Worm (Caenorhabditis elegans): Measurements from ENCODE around the gene C56E10.3.

Gene C56E10.3

DNA sequence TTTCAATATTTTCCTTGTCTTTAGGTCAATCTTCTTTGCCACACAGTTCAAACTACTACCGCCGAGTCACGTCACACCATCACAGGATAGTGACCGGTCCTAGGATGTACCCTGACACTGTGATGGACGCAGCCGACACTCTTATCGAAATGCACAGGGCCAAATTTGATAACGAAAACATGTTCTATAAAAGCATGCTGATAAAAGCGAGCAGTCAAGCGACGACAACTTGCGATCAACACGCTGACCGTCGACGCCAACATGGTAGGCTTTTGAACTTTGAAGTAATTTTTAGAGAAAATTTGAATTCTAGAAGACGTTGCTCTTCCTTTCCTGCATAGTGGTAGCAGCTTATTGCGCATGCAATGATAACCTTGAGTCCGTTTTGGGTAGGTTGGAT is 38.5 kb upstream of the C56E10.3 start, which contains the start of gene cpr-6:
TSS of gene cpr-6 (plus strand) at position 217 of the 400 bp plus-strand sequence.
- TF ChIP-seq ttx-3 (tag; optimal IDR thresholded peaks at IDR 0.05) (no peak), elt-2 (tag; optimal IDR thresholded peaks at IDR 0.05) (peak; percentile 98)

DNA sequence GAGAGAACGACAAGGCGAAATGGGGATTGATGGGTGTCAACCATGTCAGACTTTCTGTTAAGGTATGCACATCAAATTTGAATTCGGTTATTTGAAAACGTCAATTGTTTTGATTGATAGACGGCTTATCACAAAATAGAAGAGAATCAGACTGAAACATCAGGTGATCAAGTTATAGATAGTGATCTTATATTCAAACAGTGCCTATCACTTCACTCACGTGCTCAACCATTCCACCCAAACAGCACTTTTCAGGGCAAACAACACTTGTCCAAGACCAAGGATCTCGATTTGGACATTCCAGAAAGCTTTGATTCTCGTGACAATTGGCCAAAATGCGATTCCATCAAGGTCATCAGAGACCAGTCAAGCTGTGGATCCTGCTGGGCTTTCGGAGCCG is 37.9 kb upstream of the C56E10.3 start:
- no peak for TF ChIP-seq nhr-11 (tag; optimal IDR thresholded peaks at IDR 0.05)
- no peak for TF ChIP-seq ceh-24 (tag; optimal IDR thresholded peaks at IDR 0.05)
- TF ChIP-seq ceh-6 (GFP tag; optimal IDR thresholded peaks at IDR 0.05): no peak
- TF ChIP-seq hlh-30 (tag; optimal IDR thresholded peaks at IDR 0.05; ENCODE audit: insufficient read depth): no peak
- TF ChIP-seq unc-55 (GFP tag; optimal IDR thresholded peaks at IDR 0.05): no peak
- no peak for TF ChIP-seq dve-1 (tag; optimal IDR thresholded peaks at IDR 0.05)
- TF ChIP-seq madf-2 (tag; optimal IDR thresholded peaks at IDR 0.05): no peak
- no peak for TF ChIP-seq syd-9 (tag; optimal IDR thresholded peaks at IDR 0.05)

DNA sequence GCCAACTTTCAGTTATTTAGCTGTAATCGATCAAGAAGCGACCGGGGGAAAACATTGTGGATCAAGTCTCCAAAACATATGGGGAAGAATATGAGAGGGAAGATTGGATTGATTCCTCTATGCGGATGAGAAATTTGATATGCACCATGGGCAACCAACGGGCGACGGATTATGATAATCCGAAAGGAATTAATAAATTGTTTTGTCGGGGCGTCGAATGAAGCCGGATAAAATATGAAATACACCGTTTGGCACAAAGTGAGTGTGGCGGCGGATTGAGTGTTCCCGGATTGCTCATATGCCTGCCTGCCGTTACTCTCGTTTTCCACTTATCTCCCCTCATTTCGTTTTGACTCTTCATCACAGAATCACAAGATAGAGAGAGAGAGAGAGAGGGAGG is 36.2 kb upstream of the C56E10.3 start:
- TF ChIP-seq fax-1 (tag; optimal IDR thresholded peaks at IDR 0.05) (no peak), Y22D7AL.16 (tag; optimal IDR thresholded peaks at IDR 0.05) (no peak), odd-2 (tag; optimal IDR thresholded peaks at IDR 0.05) (no peak), K09A11.1 (tag; optimal IDR thresholded peaks at IDR 0.05; ENCODE audit: insufficient read depth) (no peak), hlh-6 (tag; optimal IDR thresholded peaks at IDR 0.05) (no peak), sdc-2 (tag; optimal IDR thresholded peaks at IDR 0.05) (no peak), hlh-30 (tag; optimal IDR thresholded peaks at IDR 0.05; ENCODE audit: insufficient read depth) (no peak), C08G9.2 (tag; optimal IDR thresholded peaks at IDR 0.05) (no peak), che-1 (tag; optimal IDR thresholded peaks at IDR 0.05) (no peak), ceh-19 (GFP tag; optimal IDR thresholded peaks at IDR 0.05) (no peak)

DNA sequence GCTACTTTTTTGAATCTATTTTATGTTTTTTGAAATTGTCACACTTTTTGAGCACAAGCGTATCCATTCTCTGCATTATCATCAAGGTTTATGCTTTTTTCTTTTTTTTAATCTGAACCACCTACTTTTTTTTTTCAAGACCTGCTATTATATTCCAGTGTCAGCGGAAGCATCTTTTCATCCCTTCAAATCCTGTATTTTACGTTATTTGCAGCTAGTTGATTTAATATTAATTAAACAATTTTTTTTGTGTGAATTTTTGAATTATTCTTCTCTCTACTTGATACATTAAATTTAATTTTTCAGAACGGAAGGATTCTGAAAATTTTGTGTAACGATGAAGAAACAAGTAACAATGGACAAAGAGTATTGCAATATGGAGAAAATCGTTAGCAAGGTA is 35.7 kb upstream of the C56E10.3 start, which contains the start of gene C25B8.8:
TSS of gene C25B8.8 (plus strand) at position 301 of the 400 bp plus-strand sequence.
- TF ChIP-seq gmeb-2 (tag; optimal IDR thresholded peaks at IDR 0.05) (no peak), sox-4 (tag; optimal IDR thresholded peaks at IDR 0.05) (no peak), K09A11.1 (tag; optimal IDR thresholded peaks at IDR 0.05; ENCODE audit: insufficient read depth) (no peak), zip-5 (tag; optimal IDR thresholded peaks at IDR 0.05) (no peak), mec-3 (tag; optimal IDR thresholded peaks at IDR 0.05; ENCODE audit: borderline replicate concordance) (no peak)

DNA sequence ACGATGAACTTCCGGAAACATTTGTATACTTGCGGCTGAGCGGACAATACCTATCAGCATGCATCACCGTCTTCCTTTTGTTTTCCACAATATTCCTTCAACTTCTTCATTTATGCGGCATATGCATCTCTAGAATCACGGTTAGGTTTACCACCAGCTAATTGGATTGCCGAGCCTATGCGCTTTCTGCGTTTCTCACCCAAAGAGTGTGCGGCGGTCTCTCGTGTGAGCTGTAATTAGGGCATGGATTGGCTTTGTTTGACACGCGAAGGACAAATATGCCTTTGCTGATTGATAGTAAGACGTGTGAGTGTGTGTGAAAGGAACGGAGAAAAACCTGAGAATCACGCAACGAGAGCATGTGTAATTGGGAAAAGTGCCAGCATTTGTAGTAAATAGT is 31.9 kb upstream of the C56E10.3 start:
- TF ChIP-seq dve-1 (tag; optimal IDR thresholded peaks at IDR 0.05) (no peak), zip-5 (tag; optimal IDR thresholded peaks at IDR 0.05) (no peak), ceh-31 (tag; optimal IDR thresholded peaks at IDR 0.05) (peak; percentile 33), ceh-14 (tag; optimal IDR thresholded peaks at IDR 0.05) (peak; percentile 4), unc-42 (tag; optimal IDR thresholded peaks at IDR 0.05) (peak; percentile 80), ceh-30 (tag; optimal IDR thresholded peaks at IDR 0.05) (no peak), ttx-3 (tag; optimal IDR thresholded peaks at IDR 0.05) (peak; percentile 6), F13H6.1 (tag; optimal IDR thresholded peaks at IDR 0.05) (no peak)

DNA sequence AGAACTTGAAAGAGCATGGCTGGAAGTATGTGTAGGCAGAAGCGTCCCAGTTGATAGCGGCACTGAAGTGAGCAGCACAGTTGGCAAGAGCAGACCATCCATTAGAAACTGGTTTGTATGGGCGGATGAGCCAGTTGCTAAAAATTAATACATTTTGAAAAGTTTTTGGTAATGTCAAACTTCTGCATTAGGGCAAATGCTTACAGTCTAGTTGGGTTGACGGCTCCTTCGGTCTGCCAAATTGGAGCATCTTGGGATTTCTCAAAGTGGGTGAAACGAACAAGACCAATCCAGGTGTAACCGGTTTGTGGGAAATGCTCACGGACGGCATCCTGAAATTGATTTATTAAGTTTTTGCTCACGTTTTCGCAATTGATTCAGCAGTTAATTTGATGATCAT is 27.8 kb upstream of the C56E10.3 start:
- TF ChIP-seq dmd-4 (tag; optimal IDR thresholded peaks at IDR 0.05; ENCODE audit: borderline replicate concordance): no peak
- TF ChIP-seq elt-4 (tag; optimal IDR thresholded peaks at IDR 0.05): no peak
- no peak for TF ChIP-seq unc-55 (GFP tag; optimal IDR thresholded peaks at IDR 0.05)
- TF ChIP-seq rnt-1 (tag; optimal IDR thresholded peaks at IDR 0.05): no peak
- TF ChIP-seq lim-6 (tag; optimal IDR thresholded peaks at IDR 0.05): no peak
- TF ChIP-seq ama-1 (optimal IDR thresholded peaks at IDR 0.05): peak; percentile 60

All from whole organism, late embryonic.